Fruit fly (Drosophila melanogaster) whole organism, wandering third instar larva: Measurements from ENCODE around the gene Jhbp13.

Experiments
- Abd-B ChIP-seq: fragments of >200 bp; optimal IDR thresholded peaks from 2 replicates; lab custom pipeline; 2017; ENCODE audit warnings: missing biosample characterization, missing genetic modification characterization
- CG32264 ChIP-seq: fragments of 200-800 bp; sonication (Bioruptor generic); optimal IDR thresholded peaks from 2 replicates; lab custom pipeline; 2016; ENCODE audit warnings: missing biosample characterization, missing genetic modification characterization
- CrebA ChIP-seq: fragments of 200-800 bp; sonication (Bioruptor generic); optimal IDR thresholded peaks from 2 replicates; lab custom pipeline; 2016; ENCODE audit warnings: missing biosample characterization, mild to moderate bottlenecking, missing genetic modification characterization, borderline replicate concordance
- Dfd ChIP-seq: fragments of >200 bp; optimal IDR thresholded peaks from 2 replicates; lab custom pipeline; 2017; ENCODE audit warnings: missing biosample characterization, missing genetic modification characterization
- Dif ChIP-seq: fragments of 200-275, 200-300 bp; sonication (Bioruptor generic); optimal IDR thresholded peaks from 2 replicates; lab custom pipeline; 2018; ENCODE audit warnings: missing biosample characterization, missing genetic modification characterization; ENCODE audit not compliant: partially characterized antibody
- GATAd ChIP-seq: sonication (Bioruptor generic); optimal IDR thresholded peaks from 2 replicates; lab custom pipeline; 2016; ENCODE audit warnings: missing biosample characterization, missing genetic modification characterization
- HLH106 ChIP-seq: fragments of 200-800 bp; optimal IDR thresholded peaks from 3 replicates; lab custom pipeline; 2019; ENCODE audit warnings: missing biosample characterization, mild to moderate bottlenecking, missing genetic modification characterization, moderate library complexity
- Hnf4 ChIP-seq: fragments of 200-800 bp; sonication (Bioruptor generic); optimal IDR thresholded peaks from 2 replicates; lab custom pipeline; 2016; ENCODE audit warnings: missing biosample characterization, mild to moderate bottlenecking, missing genetic modification characterization
- Hr78 ChIP-seq: fragments of >200 bp; optimal IDR thresholded peaks from 2 replicates; lab custom pipeline; 2017; ENCODE audit warnings: missing biosample characterization, missing genetic modification characterization
- Hr83 ChIP-seq: fragments of 200-300 bp; sonication (Bioruptor generic); optimal IDR thresholded peaks from 2 replicates; lab custom pipeline; 2016; ENCODE audit warnings: missing biosample characterization, mild to moderate bottlenecking, missing genetic modification characterization, moderate library complexity; ENCODE audit not compliant: poor library complexity, severe bottlenecking
- Jra ChIP-seq: sonication (Bioruptor generic); optimal IDR thresholded peaks from 2 replicates; lab custom pipeline; 2016; ENCODE audit warnings: missing biosample characterization, missing genetic modification characterization
- Mio ChIP-seq: sonication (Bioruptor generic); optimal IDR thresholded peaks from 2 replicates; lab custom pipeline; 2016; ENCODE audit warnings: missing biosample characterization, missing genetic modification characterization
- Myc ChIP-seq: fragments of >200 bp; optimal IDR thresholded peaks from 2 replicates; lab custom pipeline; 2017
- N ChIP-seq: fragments of >200 bp; optimal IDR thresholded peaks from 2 replicates; lab custom pipeline; 2018; ENCODE audit warnings: missing biosample characterization, missing external identifiers, missing genetic modification characterization
- OdsH ChIP-seq: fragments of 200-800 bp; sonication (Bioruptor generic); optimal IDR thresholded peaks from 2 replicates; lab custom pipeline; 2016; ENCODE audit warnings: missing biosample characterization, mild to moderate bottlenecking, missing genetic modification characterization
- Rel ChIP-seq, 2 experiments: fragments of 200-800 bp; sonication (Bioruptor generic) in 1 of 2; optimal IDR thresholded peaks; 2 replicates in 1 of 2; 3 replicates in 1 of 2; lab custom pipeline; 2016 to 2019; ENCODE audit warnings: mild to moderate bottlenecking in 2 of 2, missing biosample characterization in 2 of 2, missing genetic modification characterization in 2 of 2, moderate library complexity in 1 of 2
- Vsx2 ChIP-seq: fragments of 200-300, 225-300 bp; sonication (Bioruptor generic); optimal IDR thresholded peaks from 2 replicates; lab custom pipeline; 2018; ENCODE audit warnings: missing biosample characterization, missing genetic modification characterization; ENCODE audit not compliant: partially characterized antibody
- brk ChIP-seq: fragments of 200-800 bp; sonication (Bioruptor generic); optimal IDR thresholded peaks from 2 replicates; lab custom pipeline; 2016; ENCODE audit warnings: missing biosample characterization, mild to moderate bottlenecking, missing genetic modification characterization
- dl ChIP-seq, 2 experiments: fragments of 175-275, 200-275 bp in 1 of 2; fragments of 200-275 bp in 1 of 2; sonication (Bioruptor generic); optimal IDR thresholded peaks; lab custom pipeline; 2018; ENCODE audit warnings: mild to moderate bottlenecking in 2 of 2, missing biosample characterization in 2 of 2, missing genetic modification characterization in 2 of 2, moderate library complexity in 2 of 2; ENCODE audit not compliant: partially characterized antibody in 2 of 2, insufficient read depth in 1 of 2
- dmrt93B ChIP-seq: fragments of 200-800 bp; sonication (Bioruptor generic); optimal IDR thresholded peaks from 2 replicates; lab custom pipeline; 2018; ENCODE audit warnings: missing biosample characterization, mild to moderate bottlenecking, missing genetic modification characterization
- dsf ChIP-seq: sonication (Bioruptor generic); optimal IDR thresholded peaks from 2 replicates; lab custom pipeline; 2016; ENCODE audit warnings: missing biosample characterization, missing genetic modification characterization, borderline replicate concordance
- ey ChIP-seq: fragments of 200-800 bp; sonication (Bioruptor generic); optimal IDR thresholded peaks from 2 replicates; lab custom pipeline; 2016; ENCODE audit warnings: missing biosample characterization, missing genetic modification characterization
- foxo ChIP-seq, 2 experiments: fragments of 200-800 bp; sonication (Bioruptor generic); optimal IDR thresholded peaks; 2 replicates in 1 of 2; 3 replicates in 1 of 2; lab custom pipeline; 2016 to 2017; ENCODE audit warnings: missing biosample characterization in 2 of 2, missing genetic modification characterization in 2 of 2
- fru ChIP-seq: fragments of 200-800 bp; sonication (Bioruptor generic); optimal IDR thresholded peaks from 3 replicates; lab custom pipeline; 2016; ENCODE audit warnings: missing biosample characterization, mild to moderate bottlenecking, missing genetic modification characterization
- jim ChIP-seq: fragments of 175-275, 200-325 bp; sonication (Bioruptor generic); optimal IDR thresholded peaks from 2 replicates; lab custom pipeline; 2016; ENCODE audit warnings: missing biosample characterization, mild to moderate bottlenecking, missing genetic modification characterization
- lola ChIP-seq: fragments of >200 bp; optimal IDR thresholded peaks from 2 replicates; lab custom pipeline; 2017; ENCODE audit warnings: missing biosample characterization, missing genetic modification characterization
- pan ChIP-seq: fragments of >200 bp; optimal IDR thresholded peaks from 2 replicates; lab custom pipeline; 2017
- rgr ChIP-seq: fragments of 200-800 bp; sonication (Bioruptor generic); optimal IDR thresholded peaks from 3 replicates; lab custom pipeline; 2016; ENCODE audit warnings: missing biosample characterization, mild to moderate bottlenecking, missing genetic modification characterization
- sage ChIP-seq: fragments of 200-800 bp; sonication (Bioruptor generic); optimal IDR thresholded peaks from 2 replicates; lab custom pipeline; 2016; ENCODE audit warnings: missing biosample characterization, mild to moderate bottlenecking, missing genetic modification characterization
- sv ChIP-seq: fragments of 200-800 bp; sonication (Bioruptor generic); optimal IDR thresholded peaks from 3 replicates; lab custom pipeline; 2016; ENCODE audit warnings: missing biosample characterization, missing genetic modification characterization
- tai ChIP-seq: sonication (Bioruptor generic); optimal IDR thresholded peaks from 2 replicates; lab custom pipeline; 2016; ENCODE audit warnings: missing biosample characterization, missing genetic modification characterization
- usp ChIP-seq: fragments of >200 bp; optimal IDR thresholded peaks from 2 replicates; lab custom pipeline; 2017; ENCODE audit warnings: missing biosample characterization, missing genetic modification characterization
- woc ChIP-seq: sonication (Bioruptor generic); optimal IDR thresholded peaks from 2 replicates; lab custom pipeline; 2016; ENCODE audit warnings: missing biosample characterization, mild to moderate bottlenecking, missing genetic modification characterization

The Jhbp13 gene

DNA sequence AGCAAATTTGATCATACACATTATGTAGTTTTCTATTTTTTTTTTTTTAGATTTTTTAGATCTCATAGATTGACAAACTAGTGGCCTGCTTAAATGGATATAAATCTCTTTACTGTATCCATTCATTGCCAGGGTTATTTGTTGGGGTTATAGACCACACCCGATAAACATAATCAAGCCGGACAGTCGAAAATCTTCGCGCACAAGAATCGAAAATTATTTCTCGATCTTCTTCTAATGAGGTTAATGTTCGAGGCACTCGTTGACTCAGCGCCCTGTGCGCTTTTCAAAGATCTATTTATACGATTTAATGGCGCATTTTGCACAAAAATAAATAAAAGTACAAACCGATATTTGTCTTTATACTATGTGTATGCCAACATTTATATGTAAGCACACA is 19.9 kb downstream of the Jhbp13 start, which contains the start of gene CG31730:
CG31730 (minus strand) TSS at position 101 of the 400 bp plus-strand sequence.
- no peak for TF ChIP-seq dsf (GFP tag; lab: Kevin White, UChicago)
- no peak for TF ChIP-seq ey (GFP tag; lab: Kevin White, UChicago)
- TF ChIP-seq dmrt93B (GFP tag; lab: Kevin White, UChicago), result no peak
- no peak for TF ChIP-seq GATAd (GFP tag; lab: Kevin White, UChicago)
- no peak for TF ChIP-seq Hr78 (GFP tag; lab: Kevin White, UChicago)
- no peak for TF ChIP-seq foxo (GFP tag; optimal IDR thresholded peaks at IDR 0.05; lab: Kevin White, UChicago)
- no peak for TF ChIP-seq Hnf4 (GFP tag; lab: Kevin White, UChicago)
- no peak for TF ChIP-seq N (GFP tag; lab: Kevin White, UChicago)
- TF ChIP-seq sage (GFP tag; lab: Kevin White, UChicago), result no peak
- TF ChIP-seq CG32264, result no peak
- no peak for TF ChIP-seq fru
- TF ChIP-seq Dif (GFP tag; lab: Kevin White, UChicago), result no peak
- no peak for TF ChIP-seq rgr (GFP tag; lab: Kevin White, UChicago)
- TF ChIP-seq woc, result no peak

DNA sequence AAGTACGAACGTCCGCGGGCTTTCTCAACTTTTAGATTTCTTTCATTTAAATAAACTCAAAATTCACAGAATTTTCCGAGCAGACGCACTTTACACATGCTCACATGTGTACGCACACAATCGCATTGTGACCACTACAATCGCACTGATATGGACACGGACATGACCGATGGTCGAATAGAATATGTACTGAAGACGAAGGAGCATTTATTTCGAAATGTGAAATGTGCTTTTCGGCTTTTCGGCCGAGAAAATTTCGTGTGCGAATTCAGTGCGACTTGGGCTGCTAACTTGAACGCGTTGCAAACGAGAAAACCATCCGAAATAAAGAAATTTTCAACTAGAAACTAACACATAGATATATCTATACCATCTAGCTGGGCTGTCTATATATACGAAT is 21.0 kb downstream of the Jhbp13 start, which contains the start of gene CG44085:
CG44085 (plus strand) TSS at position 269 of the 400 bp plus-strand sequence.
- TF ChIP-seq CrebA (GFP tag; lab: Kevin White, UChicago) (no peak), Hnf4 (GFP tag; lab: Kevin White, UChicago) (no peak), lola (GFP tag; lab: Kevin White, UChicago) (no peak), usp (GFP tag; lab: Kevin White, UChicago) (no peak), Abd-B (GFP tag; lab: Kevin White, UChicago) (no peak), sage (GFP tag; lab: Kevin White, UChicago) (no peak), dl (GFP tag; optimal IDR thresholded peaks at IDR 0.05; lab: Kevin White, UChicago; ENCODE audit: insufficient read depth in 1 of 2, partially characterized antibody in 2 of 2) (no peak), rgr (GFP tag; lab: Kevin White, UChicago) (no peak), dsf (GFP tag; lab: Kevin White, UChicago) (no peak), tai (GFP tag; lab: Kevin White, UChicago) (no peak), Myc (no peak), Hr83 (GFP tag; lab: Kevin White, UChicago) (no peak), Rel (GFP tag; optimal IDR thresholded peaks at IDR 0.05; lab: Kevin White, UChicago) (no peak), Rel (tag; optimal IDR thresholded peaks at IDR 0.05; lab: Kevin White, UChicago) (no peak), Vsx2 (no peak), Dfd (GFP tag; lab: Kevin White, UChicago) (no peak)
- TF ChIP-seq, all 38 proteins: peak for 0

DNA sequence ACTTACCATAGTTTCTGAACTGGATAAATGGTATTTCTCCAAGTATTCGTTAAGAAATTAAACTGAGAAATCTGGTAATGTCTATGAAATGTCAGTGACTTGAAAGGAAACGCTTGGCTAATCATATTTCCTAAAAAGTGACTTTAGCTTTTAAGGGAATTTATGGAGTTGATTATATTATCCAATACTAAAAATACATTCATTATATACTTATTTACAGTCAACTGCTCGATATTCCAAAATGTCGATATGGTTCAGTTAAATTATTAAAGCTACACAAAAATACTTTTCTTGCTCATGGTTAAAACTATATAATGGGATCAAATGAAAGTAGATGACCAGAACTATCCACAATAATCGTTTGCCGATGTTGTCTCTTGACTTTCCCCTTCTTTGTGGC is 26.0 kb downstream of the Jhbp13 start, which contains the start of gene CG31848:
CG31848 (minus strand) TSS at position 101 of the 400 bp plus-strand sequence.
- TF ChIP-seq Myc, result no peak
- no peak for TF ChIP-seq usp (GFP tag; lab: Kevin White, UChicago)
- no peak for TF ChIP-seq Jra (GFP tag; lab: Kevin White, UChicago)
- no peak for TF ChIP-seq sv (GFP tag; lab: Kevin White, UChicago)
- TF ChIP-seq lola (GFP tag; lab: Kevin White, UChicago), result no peak
- TF ChIP-seq HLH106 (tag; lab: Kevin White, UChicago), result no peak
- no peak for TF ChIP-seq Hr83 (GFP tag; lab: Kevin White, UChicago)
- no peak for TF ChIP-seq pan (lab: Kevin White, UChicago)
- no peak for TF ChIP-seq Vsx2
- no peak for TF ChIP-seq Hnf4 (GFP tag; lab: Kevin White, UChicago)
- no peak for TF ChIP-seq fru
- TF ChIP-seq brk (GFP tag; lab: Kevin White, UChicago), result no peak
- no peak for TF ChIP-seq OdsH (GFP tag; lab: Kevin White, UChicago)
- TF ChIP-seq, all 38 proteins: peak for 0

DNA sequence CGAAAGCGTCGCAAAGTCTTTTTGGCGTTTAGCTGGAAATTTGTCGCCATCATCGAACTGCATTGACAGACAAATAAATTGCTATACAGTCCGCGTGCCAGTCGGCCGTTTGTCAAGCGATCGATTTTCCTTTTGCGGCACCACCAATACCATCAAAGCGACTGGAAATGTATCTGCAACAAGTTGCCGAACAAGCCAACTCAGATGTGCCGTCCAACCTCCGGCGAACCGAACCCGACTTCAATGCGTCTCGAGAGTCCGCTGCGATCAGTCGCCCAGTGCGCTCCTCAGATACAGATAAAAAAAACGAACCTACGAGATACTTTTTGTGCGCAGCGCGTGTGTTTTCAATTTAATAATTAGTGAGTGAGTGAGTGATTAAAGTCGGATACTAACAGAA is 26.8 kb downstream of the Jhbp13 start:
- no peak for TF ChIP-seq dl (GFP tag; optimal IDR thresholded peaks at IDR 0.05; lab: Kevin White, UChicago; ENCODE audit: insufficient read depth in 1 of 2, partially characterized antibody in 2 of 2)
- no peak for TF ChIP-seq Rel (GFP tag; optimal IDR thresholded peaks at IDR 0.05; lab: Kevin White, UChicago)
- TF ChIP-seq Rel (tag; optimal IDR thresholded peaks at IDR 0.05; lab: Kevin White, UChicago), result no peak
- TF ChIP-seq tai (GFP tag; lab: Kevin White, UChicago), result no peak
- TF ChIP-seq Vsx2, result no peak
- TF ChIP-seq CG32264, result no peak
- no peak for TF ChIP-seq Mio
- TF ChIP-seq Dif (GFP tag; lab: Kevin White, UChicago), result no peak
- TF ChIP-seq ey (GFP tag; lab: Kevin White, UChicago), result no peak
- TF ChIP-seq HLH106 (tag; lab: Kevin White, UChicago), result no peak
- TF ChIP-seq foxo (GFP tag; optimal IDR thresholded peaks at IDR 0.05; lab: Kevin White, UChicago), result no peak
- TF ChIP-seq usp (GFP tag; lab: Kevin White, UChicago), result no peak
- no peak for TF ChIP-seq sage (GFP tag; lab: Kevin White, UChicago)
- TF ChIP-seq jim (GFP tag; lab: Kevin White, UChicago), result no peak
